Worm (Caenorhabditis elegans): ENCODE measurements around the gene F35C5.12.

DNA sequence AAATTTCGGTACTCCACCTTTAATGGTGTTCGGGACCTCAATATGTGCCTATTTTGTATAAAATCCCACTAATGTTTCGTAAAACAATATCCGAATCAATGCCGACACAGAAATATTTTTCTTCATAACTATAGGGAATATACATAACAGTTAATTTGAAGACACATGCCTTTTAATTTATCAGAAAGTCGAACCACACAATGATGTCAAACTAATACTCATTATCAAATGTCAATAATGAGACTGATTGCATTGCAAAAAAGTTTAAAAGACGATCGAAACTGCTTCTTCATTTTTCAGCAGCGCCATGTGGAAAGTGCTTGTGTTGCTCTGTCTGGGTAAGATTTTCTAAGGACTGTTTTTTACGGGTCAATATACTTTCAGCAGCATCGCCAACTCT is 13.3 kb downstream of the F35C5.12 start, which contains the start of gene clec-65:
- TF ChIP-seq mxl-2 (GFP tag; conservative IDR thresholded peaks at IDR 0.05) (no peak), ama-1 (optimal IDR thresholded peaks at IDR 0.05) (no peak)
